Fruit fly (Drosophila melanogaster) whole organism, larva: Measurements from ENCODE around the gene Uba5.

Source experiments
- noc ChIP-seq: fragments of 200-800 bp; sonication (Bioruptor generic); optimal IDR thresholded peaks from 3 replicates; lab custom pipeline; 2019; ENCODE audit warnings: missing biosample characterization, mild to moderate bottlenecking, missing genetic modification characterization, moderate library complexity

Uba5 gene

DNA sequence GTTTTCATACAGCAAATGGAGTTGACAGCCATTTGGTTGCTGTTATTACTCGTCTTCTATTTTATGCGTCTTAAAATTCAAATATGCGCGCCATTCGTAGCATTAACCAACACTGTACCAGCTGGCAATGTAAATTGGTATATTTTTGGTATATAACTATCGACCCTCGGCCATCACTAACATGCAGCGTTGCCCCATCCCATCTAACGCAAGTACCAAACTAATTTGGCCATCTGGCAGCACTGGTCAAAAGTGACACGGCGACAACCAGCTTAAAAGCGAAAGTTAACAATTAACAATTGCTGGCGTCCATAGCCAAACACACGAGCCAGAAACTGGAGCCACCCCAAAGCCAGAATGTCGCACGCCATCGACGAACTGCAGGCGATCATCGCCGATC is at the start of gene Uba5:
TSS of gene Uba5 (plus strand) at position 222 of the 400 bp plus-strand sequence.
- no peak for TF ChIP-seq noc

DNA sequence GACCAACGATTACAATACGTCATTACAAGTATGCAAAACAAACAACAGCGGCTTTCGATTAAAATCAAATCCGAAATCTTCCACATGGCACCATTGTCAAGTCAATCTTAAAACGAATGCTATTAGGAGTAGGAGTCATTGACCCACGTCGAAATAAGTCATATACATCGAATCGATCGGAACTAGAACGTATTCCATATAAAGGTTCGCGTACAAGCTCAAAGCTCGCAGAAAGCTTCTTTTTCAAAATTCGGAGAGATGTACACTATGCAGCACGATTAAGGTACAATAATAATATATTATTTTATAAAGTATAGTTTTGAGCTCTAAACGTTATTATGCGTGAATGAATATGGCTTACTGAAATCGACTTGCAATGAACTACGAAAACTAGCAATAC is 49.4 kb upstream of the Uba5 start:
- no peak for TF ChIP-seq noc

DNA sequence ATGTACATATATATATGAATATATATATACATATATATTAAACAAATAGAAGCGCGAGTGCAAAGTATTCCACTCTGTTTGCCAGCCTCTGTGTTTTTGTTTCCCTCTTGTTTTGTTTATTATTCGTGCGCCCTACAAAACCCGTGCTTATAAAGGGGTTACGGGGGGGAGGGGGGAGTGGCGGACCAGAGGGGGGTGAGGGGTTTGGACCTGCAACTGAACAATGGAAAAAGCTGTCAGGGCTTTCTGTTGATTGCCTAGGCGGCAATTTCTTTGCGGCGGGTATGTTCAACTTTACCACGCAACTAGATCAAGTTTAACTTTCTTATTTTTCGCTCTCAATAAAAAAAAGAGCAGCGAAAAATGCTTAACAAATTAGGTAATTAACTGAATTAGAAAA is 44.0 kb upstream of the Uba5 start:
- no peak for TF ChIP-seq noc

DNA sequence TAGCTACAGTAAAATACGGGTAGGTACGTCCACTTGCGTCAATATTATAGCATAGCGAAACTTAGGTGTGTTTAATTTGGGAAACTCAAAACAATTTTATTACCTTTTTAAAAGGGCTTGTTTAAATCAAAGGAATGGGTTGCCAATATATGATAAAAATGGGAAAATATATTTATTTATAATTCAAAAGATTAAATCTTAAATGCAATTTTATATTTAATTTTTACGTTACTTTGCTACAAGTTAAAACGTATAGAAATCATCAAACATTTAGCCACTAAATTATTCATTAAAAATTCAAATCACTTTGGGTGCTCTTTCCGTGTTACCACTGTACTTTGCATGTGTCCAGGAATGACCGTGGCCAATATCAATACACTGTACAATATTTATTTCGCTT is 42.4 kb upstream of the Uba5 start:
- peak; percentile 68 for TF ChIP-seq noc

DNA sequence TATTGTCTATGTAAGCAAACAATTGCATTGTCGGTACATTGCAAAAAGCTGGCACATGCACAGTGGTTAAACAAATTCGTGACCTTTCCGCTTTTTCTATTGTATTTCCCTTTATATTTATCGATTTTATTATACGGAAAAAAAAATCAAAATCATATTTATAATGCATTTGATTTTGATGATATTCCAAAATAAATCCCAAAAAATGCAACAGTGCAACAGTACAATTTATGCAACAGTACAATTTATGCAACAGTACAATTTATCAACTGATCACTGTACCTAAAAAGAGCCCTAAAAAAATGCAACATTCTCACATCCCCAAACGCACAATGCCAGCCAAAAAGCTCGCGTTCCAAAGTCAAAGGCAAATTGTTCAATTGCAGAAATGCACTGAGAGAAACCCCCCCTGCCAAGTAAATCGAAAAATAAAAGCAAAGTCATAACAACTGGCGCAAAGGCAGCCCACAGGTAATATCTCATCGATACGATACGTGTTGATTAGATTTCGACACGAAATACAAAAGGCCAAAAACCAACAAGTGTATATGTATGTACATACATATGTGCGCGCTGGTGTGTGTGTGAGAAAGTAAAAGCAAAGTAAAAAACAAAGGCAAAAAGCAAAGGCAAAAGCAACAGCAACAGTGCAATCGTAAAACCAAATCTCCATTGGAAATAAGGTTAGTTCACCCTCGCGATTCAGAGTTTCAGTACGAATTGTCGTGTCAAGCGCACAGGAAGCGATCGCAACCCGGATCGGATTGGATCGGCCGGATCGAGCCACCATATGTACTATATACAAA is 41.3 kb upstream of the Uba5 start, which contains the start of gene Sk1:
TSS of gene Sk1 (plus strand) at position 711 of the 806 bp plus-strand sequence.
- no peak for TF ChIP-seq noc

DNA sequence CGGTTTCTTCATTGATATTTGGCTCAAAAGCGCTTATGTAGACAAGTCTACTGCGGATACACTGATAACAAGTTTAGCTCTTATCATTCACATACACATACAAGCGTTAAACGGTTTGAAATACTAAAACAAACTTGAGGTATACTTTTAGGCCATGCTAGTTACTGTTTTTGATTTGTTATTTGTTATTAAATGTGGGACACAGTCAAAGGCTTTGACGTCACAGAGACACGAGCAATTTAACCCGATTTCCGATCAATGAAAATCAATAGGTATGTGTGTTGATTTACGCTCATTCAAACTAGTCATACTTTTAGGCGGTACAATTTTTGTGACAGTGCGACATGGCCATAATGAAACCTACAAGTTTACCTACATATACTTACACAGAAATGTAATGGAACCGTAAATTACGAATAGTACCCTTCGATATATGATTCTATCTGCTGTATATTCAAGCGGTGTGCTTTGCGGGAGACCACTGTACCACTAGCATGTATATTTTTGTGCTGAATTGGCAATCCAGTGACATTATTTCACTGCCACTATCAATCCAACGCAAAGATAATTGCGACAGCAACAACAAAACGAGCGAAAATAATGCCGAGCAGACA is 36.4 kb upstream of the Uba5 start:
- TF ChIP-seq noc, result peak; percentile 96

DNA sequence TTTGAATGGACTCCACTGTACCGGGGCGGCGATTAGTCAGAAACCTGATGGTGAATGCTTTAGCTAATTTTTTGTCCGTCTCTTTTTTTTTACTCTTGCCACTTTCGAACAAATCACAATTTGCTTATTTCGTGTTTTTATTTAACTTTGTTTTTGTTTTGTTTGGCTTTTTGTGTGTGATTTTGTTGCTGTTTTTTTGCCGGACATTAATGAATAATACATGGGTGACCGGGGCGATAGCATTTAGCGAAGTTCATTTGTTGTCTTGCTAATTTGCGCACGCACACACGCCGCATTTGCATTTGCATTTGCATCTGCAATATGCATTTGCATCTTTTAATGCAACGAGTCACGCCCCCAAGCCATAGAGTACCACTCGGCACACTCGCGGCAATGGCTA is 34.7 kb upstream of the Uba5 start:
- TF ChIP-seq noc, result no peak

DNA sequence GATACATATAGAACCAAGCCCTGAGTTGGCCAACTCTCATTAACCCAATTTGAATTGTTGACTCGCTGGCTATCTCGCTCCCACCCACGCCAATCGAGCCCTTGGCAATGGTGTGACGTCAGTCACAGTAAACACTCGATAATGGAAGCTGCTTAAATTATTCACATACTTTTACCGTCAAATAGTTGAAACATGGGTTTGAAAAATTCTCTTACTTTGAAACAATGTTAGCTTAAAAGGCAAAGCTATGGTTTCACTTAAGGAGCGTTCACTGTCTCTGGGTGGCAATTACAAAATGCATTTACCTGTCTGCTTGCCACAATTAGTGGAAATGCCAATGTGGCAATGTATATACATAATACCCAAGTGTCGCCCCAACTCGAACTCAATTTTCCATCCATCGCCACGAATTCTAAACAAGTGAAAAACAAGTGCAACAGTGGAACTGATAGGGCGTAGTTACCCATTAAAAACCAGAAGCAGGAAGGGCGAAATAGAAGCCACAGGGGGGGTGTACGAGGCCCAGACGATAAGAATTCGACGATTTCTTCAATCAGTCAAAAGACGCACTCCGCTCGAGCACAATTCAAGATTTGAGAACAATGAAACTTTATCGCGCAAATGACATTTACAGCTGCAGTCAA is 33.7 kb upstream of the Uba5 start:
- TF ChIP-seq noc, result peak; percentile 82

DNA sequence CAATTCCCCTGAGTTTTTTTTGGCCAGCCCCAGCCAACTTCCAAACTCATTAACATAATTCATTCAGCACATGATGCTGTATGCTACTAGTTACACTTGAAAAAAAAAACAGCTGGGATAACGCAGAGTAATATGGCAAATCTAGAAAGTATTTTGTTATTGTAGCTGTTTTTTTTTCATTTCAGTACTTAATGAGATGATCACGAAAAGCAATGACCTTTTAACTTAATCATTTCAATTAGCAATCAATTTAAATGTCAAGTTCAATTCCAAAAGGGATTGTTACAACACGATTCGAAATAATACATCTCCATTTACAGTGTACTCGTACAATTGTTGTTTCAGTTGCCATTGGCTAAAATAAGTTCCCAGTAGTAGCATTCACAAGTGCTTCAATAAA is 32.9 kb upstream of the Uba5 start:
- no peak for TF ChIP-seq noc

DNA sequence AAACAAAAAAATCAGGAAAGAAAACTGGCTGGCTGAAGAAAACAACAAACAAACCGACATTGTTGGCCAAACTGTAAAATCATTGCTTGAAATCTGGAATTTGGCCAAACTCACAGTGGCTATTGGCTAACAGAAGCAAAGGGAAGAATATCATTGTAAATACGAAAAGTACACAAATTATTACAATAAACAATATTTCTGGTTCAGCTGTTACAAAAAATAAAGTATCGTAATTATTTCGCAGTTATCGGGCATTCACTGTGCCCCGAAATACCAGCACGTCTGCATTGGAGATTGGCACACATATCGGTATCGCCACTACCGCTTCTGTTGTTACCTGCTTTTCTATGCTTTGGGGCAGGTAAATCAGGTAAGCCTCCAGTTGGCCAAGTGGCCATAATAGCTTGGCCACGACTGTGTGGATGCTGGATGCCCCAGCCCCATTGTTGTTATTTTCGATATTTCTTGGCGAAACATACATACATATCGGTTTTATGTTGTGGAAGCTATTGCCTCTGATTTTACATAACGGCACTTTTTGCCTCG is 32.2 kb upstream of the Uba5 start:
- peak; percentile 67 for TF ChIP-seq noc

DNA sequence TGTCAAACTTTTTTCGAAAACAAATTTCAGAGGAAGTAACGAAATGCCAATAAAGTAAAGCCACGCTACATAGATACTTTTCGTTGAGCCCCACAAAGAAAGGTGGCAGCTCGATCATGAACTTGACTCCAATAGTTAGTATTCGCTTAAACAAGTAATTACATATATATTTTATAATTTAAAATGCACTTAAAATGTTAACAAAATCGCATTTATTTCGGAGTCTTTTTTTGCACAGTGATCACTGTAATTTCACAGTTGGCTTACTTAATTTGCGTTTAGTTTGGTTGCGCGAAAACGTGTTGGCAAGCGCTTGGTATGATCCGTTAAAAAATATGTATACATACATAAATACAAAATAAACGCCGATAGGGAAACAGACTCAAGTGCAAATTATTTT is 31.7 kb upstream of the Uba5 start:
- TF ChIP-seq noc, result peak; percentile 25

DNA sequence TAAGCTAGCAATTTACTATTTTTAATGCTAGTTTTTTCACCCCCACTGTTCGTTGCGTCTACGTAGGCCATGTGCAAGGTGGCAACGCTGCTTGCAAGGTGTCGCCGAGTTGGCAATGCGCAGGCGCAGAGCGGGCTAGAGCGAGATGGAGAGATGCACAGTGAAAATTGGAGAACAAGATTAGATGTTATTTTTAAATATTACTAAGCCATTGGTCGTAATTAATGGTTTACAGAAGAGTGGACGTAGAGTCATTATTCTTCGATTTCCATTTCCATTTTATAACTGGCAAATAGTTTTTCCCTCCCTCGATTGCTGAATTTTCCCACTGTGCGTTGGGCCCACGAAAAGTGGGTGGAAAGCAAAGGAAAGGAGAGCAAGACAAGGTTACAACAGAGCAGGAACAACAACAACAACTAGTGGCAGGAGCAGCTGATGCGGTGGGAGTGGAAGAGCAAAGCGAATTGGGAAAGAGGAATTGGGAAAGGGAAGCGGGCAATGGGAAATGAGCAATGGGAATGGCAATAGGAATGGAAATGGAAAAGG is 30.4 kb upstream of the Uba5 start:
- no peak for TF ChIP-seq noc

DNA sequence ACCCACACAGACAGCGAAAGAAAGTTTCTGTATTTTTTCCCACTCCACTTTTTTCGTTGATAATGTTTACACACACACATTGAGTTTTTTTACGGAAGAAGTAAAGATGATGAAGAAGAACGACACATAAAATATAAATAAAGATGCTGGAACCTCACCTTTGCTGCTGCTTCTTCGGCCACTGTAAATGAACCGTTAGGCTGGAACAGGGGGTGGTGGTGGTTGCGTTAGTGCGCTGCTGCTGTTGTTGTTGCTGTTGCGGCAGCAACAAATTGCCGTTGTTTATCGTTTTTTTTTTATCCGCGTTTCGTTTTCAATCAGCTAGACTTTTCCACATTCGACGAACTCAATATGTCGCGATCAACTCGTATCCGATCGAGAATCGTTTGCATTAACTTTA is 29.7 kb upstream of the Uba5 start:
- no peak for TF ChIP-seq noc

DNA sequence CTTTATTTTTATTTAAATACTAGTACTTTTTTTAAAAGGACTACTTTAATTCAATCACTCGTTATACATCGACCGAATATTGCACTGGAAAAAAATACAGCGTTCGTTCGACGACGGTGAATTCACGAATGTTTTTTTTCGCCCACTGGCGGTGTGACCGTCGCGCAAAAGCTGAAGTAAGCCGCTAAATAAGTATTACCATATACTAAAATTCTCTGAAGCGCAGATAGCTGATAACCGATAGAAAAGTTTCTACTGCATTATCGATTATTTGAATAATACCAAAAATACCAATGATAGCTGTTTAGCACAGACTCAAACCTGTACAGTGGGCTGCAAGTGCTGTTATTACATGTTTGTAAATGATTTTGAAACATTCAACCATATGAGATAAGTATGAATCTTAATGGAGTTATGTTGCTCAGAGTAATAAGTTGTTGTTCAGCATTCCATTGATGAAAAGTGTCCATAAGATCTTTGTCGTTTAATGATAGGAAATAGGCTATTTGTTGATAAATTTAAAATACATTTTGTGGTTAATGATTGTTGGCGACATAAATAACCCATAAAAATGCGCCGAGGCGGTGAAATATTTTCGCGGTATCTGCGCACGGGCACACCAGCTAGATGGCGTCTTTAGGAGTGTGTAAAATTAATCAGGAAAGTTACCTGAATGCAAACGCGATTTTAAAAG is 29.0 kb upstream of the Uba5 start, which contains the start of the genes Evi5 and HP5:
TSS of gene Evi5 (minus strand) at position 198 of the 694 bp plus-strand sequence.
TSS of gene HP5 (plus strand) at position 598 of the 694 bp plus-strand sequence.
- TF ChIP-seq noc, result no peak

DNA sequence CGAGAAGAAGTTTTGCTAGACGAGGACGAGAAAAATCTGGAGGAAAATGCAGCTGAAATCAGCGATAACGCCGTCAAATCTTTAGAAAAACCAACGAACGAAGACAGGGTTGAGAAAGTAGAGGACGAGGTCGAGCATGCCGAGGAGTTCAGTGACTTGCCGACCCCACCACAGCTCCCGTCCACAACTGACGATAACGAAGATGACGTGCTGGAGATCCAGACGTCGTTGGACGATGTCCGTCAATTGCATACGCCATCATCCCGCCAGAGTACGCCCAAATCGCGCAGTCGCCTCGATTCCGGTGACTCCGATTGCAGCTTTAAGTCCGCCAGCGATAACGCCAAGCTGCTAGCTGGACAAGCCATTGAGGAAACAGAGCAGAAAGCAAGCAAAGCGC is 26.2 kb upstream of the Uba5 start:
- no peak for TF ChIP-seq noc
